Fruit fly (Drosophila melanogaster): ENCODE data around the gene CG32262.

Gene CG32262

DNA sequence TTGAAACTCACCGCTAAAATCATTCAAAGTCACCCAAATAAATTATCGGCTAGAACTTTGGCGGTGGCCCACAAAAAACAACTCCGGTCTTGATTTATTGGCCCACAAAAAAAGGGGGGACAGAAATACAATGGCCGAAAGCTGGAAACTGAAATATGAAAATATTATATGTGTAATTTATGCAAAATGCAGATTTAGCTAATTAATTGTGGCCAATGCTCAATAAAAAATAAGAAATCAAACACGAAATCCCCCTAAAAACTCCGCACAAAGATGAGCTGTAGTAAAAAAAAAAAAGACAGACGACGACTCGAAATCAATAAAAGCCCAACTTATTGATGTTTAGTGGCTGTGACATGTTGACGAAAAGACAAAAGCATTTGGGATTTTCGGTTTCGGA lies 39.8 kb upstream of the CG32262 start:
- no peak for TF ChIP-seq CG4318 (GFP tag; optimal IDR thresholded peaks at IDR 0.05)
- no peak for TF ChIP-seq Eip78C (GFP tag)
- no peak for TF ChIP-seq Eip75B (GFP tag; optimal IDR thresholded peaks at IDR 0.05)
- TF ChIP-seq CG11902 (GFP tag; optimal IDR thresholded peaks at IDR 0.05): no peak
- TF ChIP-seq CG3032 (tag; optimal IDR thresholded peaks at IDR 0.05): no peak
- TF ChIP-seq CG6792 (GFP tag; optimal IDR thresholded peaks at IDR 0.05): no peak
- TF ChIP-seq Hr39 (GFP tag; optimal IDR thresholded peaks at IDR 0.05): no peak

- no peak for TF ChIP-seq CG15336 (GFP tag; IDR thresholded peaks at IDR 0.05)
- TF ChIP-seq CG11294 (GFP tag; IDR thresholded peaks at IDR 0.05): no peak
- TF ChIP-seq CG11762 (GFP tag; optimal IDR thresholded peaks at IDR 0.05; ENCODE audit: insufficient read depth): no peak
- TF ChIP-seq CG6792 (GFP tag; optimal IDR thresholded peaks at IDR 0.05): no peak
- TF ChIP-seq CG9139 (GFP tag; optimal IDR thresholded peaks at IDR 0.05): no peak
- no peak for TF ChIP-seq CG10669 (GFP tag; optimal IDR thresholded peaks at IDR 0.05)
- no peak for TF ChIP-seq Sox14 (GFP tag; optimal IDR thresholded peaks at IDR 0.05)
- TF ChIP-seq CG31627 (GFP tag; optimal IDR thresholded peaks at IDR 0.05): no peak
- TF ChIP-seq CG6808 (GFP tag; optimal IDR thresholded peaks at IDR 0.05): no peak
- TF ChIP-seq Hr39 (GFP tag; optimal IDR thresholded peaks at IDR 0.05): no peak
- no peak for TF ChIP-seq Ets21C (GFP tag; optimal IDR thresholded peaks at IDR 0.05)
- TF ChIP-seq Eip75B (GFP tag; optimal IDR thresholded peaks at IDR 0.05): no peak
- TF ChIP-seq CG1621 (tag; optimal IDR thresholded peaks at IDR 0.05): no peak
Observed at dm6 chr3L:3848687-3849270, 38.8 kb upstream of the CG32262 start.

dm6 chr3L:3847810-3848326 lies 37.9 kb upstream of the CG32262 start:
- TF ChIP-seq Gug (GFP tag; IDR thresholded peaks at IDR 0.05) (no peak), dsx (GFP tag; optimal IDR thresholded peaks at IDR 0.05; ENCODE audit: poor library complexity, severe bottlenecking) (no peak), Eip75B (GFP tag; optimal IDR thresholded peaks at IDR 0.05) (no peak), Sox14 (GFP tag; optimal IDR thresholded peaks at IDR 0.05) (no peak), CG11762 (GFP tag; optimal IDR thresholded peaks at IDR 0.05; ENCODE audit: insufficient read depth) (no peak), fkh (GFP tag; optimal IDR thresholded peaks at IDR 0.05) (no peak), pdm3 (GFP tag; optimal IDR thresholded peaks at IDR 0.05) (no peak), fd85E (GFP tag; optimal IDR thresholded peaks at IDR 0.05) (no peak), Sox102F (GFP tag; optimal IDR thresholded peaks at IDR 0.05) (no peak), lz (GFP tag; optimal IDR thresholded peaks at IDR 0.05) (no peak), CG9139 (GFP tag; optimal IDR thresholded peaks at IDR 0.05) (no peak), Eip93F (GFP tag; optimal IDR thresholded peaks at IDR 0.05) (no peak), CG1621 (tag; optimal IDR thresholded peaks at IDR 0.05) (no peak), CG10669 (GFP tag; optimal IDR thresholded peaks at IDR 0.05) (no peak), spab (GFP tag; optimal IDR thresholded peaks at IDR 0.05) (no peak), fd59A (GFP tag; optimal IDR thresholded peaks at IDR 0.05) (no peak), eg (GFP tag; IDR thresholded peaks at IDR 0.05) (no peak), Ets21C (GFP tag; optimal IDR thresholded peaks at IDR 0.05) (no peak), dac (GFP tag; optimal IDR thresholded peaks at IDR 0.05) (no peak)

DNA sequence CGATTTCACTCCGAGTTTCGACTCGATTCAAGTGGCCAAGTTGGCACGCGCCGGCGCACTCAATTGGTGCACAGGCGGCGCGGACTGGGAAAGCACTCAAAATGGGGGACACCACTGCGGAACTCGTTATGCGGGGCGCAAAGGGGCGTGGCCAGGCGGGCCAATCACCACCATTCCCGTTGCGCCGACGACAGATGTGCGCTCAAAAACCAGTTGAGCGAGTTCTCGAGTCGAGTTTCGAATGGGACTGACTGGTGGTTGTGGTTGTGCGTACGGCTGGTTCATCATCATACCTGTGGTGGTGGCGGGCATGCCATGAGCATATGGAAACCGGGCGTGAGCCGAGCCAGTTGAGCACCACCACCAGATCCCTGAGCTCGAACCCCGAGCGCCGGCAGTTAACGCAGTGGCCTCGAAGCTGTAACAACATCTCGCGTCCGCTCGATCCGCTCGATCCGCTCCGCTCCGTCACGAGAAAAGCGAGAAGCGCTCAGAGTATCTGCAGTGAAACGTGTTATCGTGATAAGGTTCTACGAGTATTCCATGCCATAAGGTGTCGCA lies 35.9 kb upstream of the CG32262 start, which contains the start of gene Awh:
Gene Awh (plus strand): TSS at position 392 of the 561 bp plus-strand sequence.
- TF ChIP-seq pdm3 (GFP tag; optimal IDR thresholded peaks at IDR 0.05) (no peak), Ets21C (GFP tag; optimal IDR thresholded peaks at IDR 0.05) (no peak), CG4318 (GFP tag; optimal IDR thresholded peaks at IDR 0.05) (no peak), Eip78C (GFP tag) (peak; percentile 66), spab (GFP tag; optimal IDR thresholded peaks at IDR 0.05) (no peak), CG34406 (GFP tag; optimal IDR thresholded peaks at IDR 0.05) (no peak), CG10631 (GFP tag; optimal IDR thresholded peaks at IDR 0.05) (no peak), acj6 (GFP tag; optimal IDR thresholded peaks at IDR 0.05) (no peak), CG7368 (GFP tag; optimal IDR thresholded peaks at IDR 0.05) (no peak), OdsH (GFP tag; optimal IDR thresholded peaks at IDR 0.05) (no peak), dac (GFP tag; optimal IDR thresholded peaks at IDR 0.05) (no peak), dsx (GFP tag; optimal IDR thresholded peaks at IDR 0.05; ENCODE audit: poor library complexity, severe bottlenecking) (no peak), CG11762 (GFP tag; optimal IDR thresholded peaks at IDR 0.05; ENCODE audit: insufficient read depth) (no peak), CG8632 (GFP tag; optimal IDR thresholded peaks at IDR 0.05) (no peak), CG6792 (GFP tag; optimal IDR thresholded peaks at IDR 0.05) (no peak), CG6163 (GFP tag; IDR thresholded peaks at IDR 0.05) (peak; percentile 29; the same call in 1 of the 3 replicates), CG31627 (GFP tag; optimal IDR thresholded peaks at IDR 0.05) (no peak), Sox15 (GFP tag; optimal IDR thresholded peaks at IDR 0.05) (no peak), topi (GFP tag; optimal IDR thresholded peaks at IDR 0.05) (no peak), vri (GFP tag; optimal IDR thresholded peaks at IDR 0.05) (no peak), Hr39 (GFP tag; optimal IDR thresholded peaks at IDR 0.05) (no peak), Eip75B (GFP tag; optimal IDR thresholded peaks at IDR 0.05) (no peak), Lpt (GFP tag; optimal IDR thresholded peaks at IDR 0.05) (no peak), CG9139 (GFP tag; optimal IDR thresholded peaks at IDR 0.05) (peak; percentile 13), fd85E (GFP tag; optimal IDR thresholded peaks at IDR 0.05) (no peak), CG11294 (GFP tag; IDR thresholded peaks at IDR 0.05) (no peak), Blimp-1 (GFP tag; optimal IDR thresholded peaks at IDR 0.05) (no peak), CG3919 (GFP tag; optimal IDR thresholded peaks at IDR 0.05) (peak; percentile 35)

Data from whole organism, prepupa.